Worm (Caenorhabditis elegans) whole organism, early embryonic: ENCODE data around the gene R10F2.5.
"Not testable (repeated sequence)": the region's sequence is repeated elsewhere in the genome, so short reads cannot be mapped to it uniquely, and the experiment has no call there.

Source experiments
- B0310.2 ChIP-seq: sonication (generic microtip); optimal IDR thresholded peaks from 2 replicates; lab custom pipeline; 2016; ENCODE audit warnings: mild to moderate bottlenecking, missing genetic modification characterization, missing compliant biosample characterization
- F13C5.2 ChIP-seq: sonication (generic microtip); optimal IDR thresholded peaks from 2 replicates; lab custom pipeline; 2017; ENCODE audit warnings: mild to moderate bottlenecking, missing genetic modification characterization, inconsistent platforms, missing compliant biosample characterization
- aly-1 ChIP-seq: sonication (generic microtip); optimal IDR thresholded peaks from 2 replicates; lab custom pipeline; 2016; ENCODE audit warnings: missing genetic modification characterization, missing compliant biosample characterization
- ama-1 ChIP-seq: fragments of 150-350 bp; optimal IDR thresholded peaks from 2 replicates; lab custom pipeline; 2014
- ceh-13 ChIP-seq: fragments of 200-800 bp; sonication (Bioruptor generic); optimal IDR thresholded peaks from 2 replicates; lab custom pipeline; 2018; ENCODE audit warnings: mild to moderate bottlenecking, missing genetic modification characterization, missing compliant biosample characterization
- ceh-36 ChIP-seq: sonication (generic microtip); optimal IDR thresholded peaks from 2 replicates; lab custom pipeline; 2016; ENCODE audit warnings: missing genetic modification characterization, inconsistent platforms, missing compliant biosample characterization
- ets-7 ChIP-seq: sonication (generic microtip); optimal IDR thresholded peaks from 2 replicates; lab custom pipeline; 2016; ENCODE audit warnings: missing genotype, missing genetic modification characterization, missing compliant biosample characterization
- flt-1 ChIP-seq: fragments of 200-800 bp; sonication (Bioruptor generic); IDR thresholded peaks from 2 replicates; pipeline ENCODE4 v1.3.6; 2022; ENCODE audit warnings: missing genetic modification characterization, missing compliant biosample characterization
- hmbx-1 ChIP-seq: sonication (generic microtip); optimal IDR thresholded peaks from 2 replicates; lab custom pipeline; 2016; ENCODE audit warnings: mild to moderate bottlenecking, missing genetic modification characterization, missing compliant biosample characterization
- hmg-4 ChIP-seq: fragments of 200-800 bp; sonication (Bioruptor generic); optimal IDR thresholded peaks from 2 replicates; lab custom pipeline; 2018; ENCODE audit warnings: mild to moderate bottlenecking, missing genetic modification characterization, missing compliant biosample characterization
- hnd-1 ChIP-seq: sonication (generic microtip); optimal IDR thresholded peaks from 2 replicates; lab custom pipeline; 2016; ENCODE audit warnings: missing genetic modification characterization, missing compliant biosample characterization
- pes-1 ChIP-seq: fragments of 200-800 bp; sonication (Bioruptor generic); IDR thresholded peaks from 2 replicates; pipeline ENCODE4 v1.3.6; 2022; ENCODE audit warnings: missing genetic modification reagents, missing genetic modification characterization, missing compliant biosample characterization
- scrt-1 ChIP-seq: fragments of 200-800 bp; sonication (Bioruptor generic); IDR thresholded peaks from 2 replicates; pipeline ENCODE4 v1.3.6; 2022; ENCODE audit warnings: missing genetic modification characterization, missing compliant biosample characterization
- sea-1 ChIP-seq: fragments of 200-800 bp; sonication (Bioruptor generic); conservative IDR thresholded peaks from 2 replicates; pipeline ENCODE4 v1.3.6; 2022; ENCODE audit warnings: missing genetic modification characterization, missing compliant biosample characterization
- tbx-11 ChIP-seq: fragments of 200-800 bp; sonication (Bioruptor generic); IDR thresholded peaks from 2 replicates; pipeline ENCODE4 v1.3.6; 2022; ENCODE audit warnings: missing genetic modification characterization, missing compliant biosample characterization
- tbx-37 ChIP-seq: fragments of 200-800 bp; sonication (Bioruptor generic); conservative IDR thresholded peaks from 2 replicates; pipeline ENCODE4 v1.3.6; 2022; ENCODE audit warnings: missing genetic modification reagents, missing genetic modification characterization, missing compliant biosample characterization
- tra-4 ChIP-seq: sonication (generic microtip); optimal IDR thresholded peaks from 2 replicates; lab custom pipeline; 2017; ENCODE audit warnings: missing genetic modification characterization, missing compliant biosample characterization

Gene R10F2.5

DNA sequence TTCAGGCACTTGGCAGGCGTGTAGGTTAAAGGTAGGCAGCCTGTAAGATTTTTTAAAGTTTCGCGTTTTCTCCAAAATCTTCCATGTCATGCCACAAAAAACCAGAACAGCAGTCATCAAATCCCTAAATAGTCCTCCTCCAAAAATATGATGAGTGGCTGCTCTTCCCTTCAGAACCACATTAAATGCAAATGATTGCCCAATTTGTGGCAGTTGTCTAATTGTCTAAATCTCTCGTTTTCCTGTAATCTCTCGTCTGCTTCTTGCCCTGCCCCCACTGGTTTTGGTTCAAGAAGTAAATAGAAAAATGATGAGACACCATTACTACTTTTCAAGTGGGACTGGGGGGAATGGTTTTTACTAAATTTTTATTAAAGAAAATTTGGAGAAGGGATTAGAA, 20.4 kb downstream of the R10F2.5 start:
- TF ChIP-seq tbx-11 (GFP tag; lab: Robert Waterston, UW) (no peak), tra-4 (no peak), tbx-37 (GFP tag; lab: Robert Waterston, UW) (no peak), B0310.2 (tag; lab: Kevin White, UChicago) (no peak), hnd-1 (tag; lab: Kevin White, UChicago) (no peak), hmbx-1 (no peak), scrt-1 (GFP tag; lab: Robert Waterston, UW) (no peak), flt-1 (GFP tag; lab: Robert Waterston, UW) (no peak), ceh-36 (tag; lab: Kevin White, UChicago) (no peak), sea-1 (GFP tag; lab: Robert Waterston, UW) (no peak), pes-1 (no peak), ceh-13 (GFP tag; lab: Kevin White, UChicago) (no peak), ets-7 (tag; lab: Kevin White, UChicago) (no peak), hmg-4 (GFP tag; lab: Kevin White, UChicago) (no peak), aly-1 (tag; lab: Kevin White, UChicago) (no peak), ama-1 (lab: Kevin White, UChicago) (no peak), F13C5.2 (tag; lab: Kevin White, UChicago) (no peak)

ce11 chrIII:2901117-2901516, 23.4 kb downstream of the R10F2.5 start, which contains the start of gene idpa-1:
Gene idpa-1 (minus strand): TSS chrIII:2901217.
- no peak for TF ChIP-seq hnd-1 (tag; lab: Kevin White, UChicago)

DNA sequence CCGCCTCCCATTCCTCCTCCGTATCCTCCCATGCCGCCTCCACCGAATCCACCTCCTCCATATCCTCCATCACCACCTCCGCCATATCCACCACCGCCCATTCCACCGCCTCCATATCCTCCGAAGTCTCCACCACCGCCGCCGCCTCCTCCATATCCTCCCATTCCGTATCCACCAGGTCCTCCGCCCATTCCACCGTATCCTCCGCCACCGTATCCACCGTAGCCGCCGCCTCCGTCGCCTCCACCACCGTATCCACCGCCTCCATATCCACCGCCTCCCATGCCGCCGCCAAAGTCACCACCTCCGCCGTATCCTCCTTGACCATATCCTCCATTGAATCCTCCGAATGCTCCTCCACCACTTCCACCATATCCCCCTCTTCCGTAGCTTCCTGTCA, 24.9 kb downstream of the R10F2.5 start:
- TF ChIP-seq aly-1 (tag; lab: Kevin White, UChicago) (no peak), scrt-1 (GFP tag; lab: Robert Waterston, UW) (no peak), tbx-37 (GFP tag; lab: Robert Waterston, UW) (no peak), ama-1 (lab: Kevin White, UChicago) (no peak), flt-1 (GFP tag; lab: Robert Waterston, UW) (no peak)

DNA sequence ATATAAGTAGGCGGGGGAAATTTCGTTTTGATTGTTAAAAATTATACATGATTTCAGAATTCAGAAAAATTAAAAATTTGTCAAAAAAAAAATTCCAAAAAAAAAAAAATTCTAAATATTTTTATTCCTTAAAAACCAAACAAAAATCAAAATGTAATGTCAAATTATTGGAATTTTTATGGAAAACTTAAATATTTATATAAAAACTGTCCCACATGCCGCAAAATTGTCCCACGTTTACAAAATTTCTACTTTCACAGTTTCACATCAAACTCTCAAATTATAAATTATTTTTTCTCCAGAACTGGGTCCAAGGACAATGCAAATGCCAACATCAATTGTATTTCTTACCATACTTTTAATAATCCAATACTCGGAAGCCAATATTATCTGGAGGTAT, 33.1 kb downstream of the R10F2.5 start, which contains the start of gene F56F11.1:
Gene F56F11.1, plus strand, starts transcription at position 301 of the 400 bp plus-strand sequence.
- TF ChIP-seq hmg-4 (GFP tag; lab: Kevin White, UChicago) (no peak), ets-7 (tag; lab: Kevin White, UChicago) (no peak), ceh-13 (GFP tag; lab: Kevin White, UChicago) (no peak), scrt-1 (GFP tag; lab: Robert Waterston, UW) (no peak), B0310.2 (tag; lab: Kevin White, UChicago) (no peak), tbx-37 (GFP tag; lab: Robert Waterston, UW) (no peak), aly-1 (tag; lab: Kevin White, UChicago) (no peak), ceh-36 (tag; lab: Kevin White, UChicago) (no peak), F13C5.2 (tag; lab: Kevin White, UChicago) (no peak), tbx-11 (GFP tag; lab: Robert Waterston, UW) (no peak), flt-1 (GFP tag; lab: Robert Waterston, UW) (no peak), hmbx-1 (no peak), pes-1 (no peak), ama-1 (lab: Kevin White, UChicago) (no peak), hnd-1 (tag; lab: Kevin White, UChicago) (no peak)

ce11 chrIII:2881989-2882388, 42.6 kb downstream of the R10F2.5 start, which contains the start of gene F56F11.2:
Gene F56F11.2 (plus strand): TSS chrIII:2882289.
- TF ChIP-seq ceh-13 (GFP tag; lab: Kevin White, UChicago); sea-1 (GFP tag; lab: Robert Waterston, UW); hnd-1 (tag; lab: Kevin White, UChicago): not testable (repeated sequence)

- no peak for TF ChIP-seq B0310.2 (tag; lab: Kevin White, UChicago)
- TF ChIP-seq F13C5.2 (tag; lab: Kevin White, UChicago): no peak
These were observed 43.4 kb downstream of the R10F2.5 start for ce11 chrIII:2881117-2881516.

ce11 chrIII:2879703-2880102, 44.9 kb downstream of the R10F2.5 start:
- TF ChIP-seq flt-1 (GFP tag; lab: Robert Waterston, UW) (no peak), hmbx-1 (no peak), ceh-36 (tag; lab: Kevin White, UChicago) (no peak), ets-7 (tag; lab: Kevin White, UChicago) (no peak), scrt-1 (GFP tag; lab: Robert Waterston, UW) (no peak), sea-1 (GFP tag; lab: Robert Waterston, UW) (no peak), F13C5.2 (tag; lab: Kevin White, UChicago) (no peak), B0310.2 (tag; lab: Kevin White, UChicago) (no peak), tbx-11 (GFP tag; lab: Robert Waterston, UW) (no peak), aly-1 (tag; lab: Kevin White, UChicago) (no peak), ama-1 (lab: Kevin White, UChicago) (no peak), hnd-1 (tag; lab: Kevin White, UChicago) (no peak), hmg-4 (GFP tag; lab: Kevin White, UChicago) (no peak), tbx-37 (GFP tag; lab: Robert Waterston, UW) (no peak), pes-1 (no peak), ceh-13 (GFP tag; lab: Kevin White, UChicago) (no peak), tra-4 (no peak)

- TF ChIP-seq flt-1 (GFP tag; lab: Robert Waterston, UW) (no peak), tra-4 (no peak), pes-1 (no peak), hmbx-1 (no peak)
These were observed 48.6 kb downstream of the R10F2.5 start for ce11 chrIII:2875946-2876345.
